Worm (Caenorhabditis elegans): ENCODE data around the gene otub-4.

The otub-4 gene

ce11 chrIV:3345484-3345883, 32.4 kb downstream of the otub-4 start:
- no peak for TF ChIP-seq K02D7.2 (tag; optimal IDR thresholded peaks at IDR 0.05)
- no peak for TF ChIP-seq pha-2 (tag; optimal IDR thresholded peaks at IDR 0.05)
- TF ChIP-seq fax-1 (tag; optimal IDR thresholded peaks at IDR 0.05) = no peak
- no peak for TF ChIP-seq dmd-4 (tag; optimal IDR thresholded peaks at IDR 0.05; ENCODE audit: borderline replicate concordance)
- TF ChIP-seq hlh-15 (tag; optimal IDR thresholded peaks at IDR 0.05) = no peak
- TF ChIP-seq sox-4 (tag; optimal IDR thresholded peaks at IDR 0.05) = no peak
- TF ChIP-seq gmeb-2 (tag; optimal IDR thresholded peaks at IDR 0.05) = no peak
- TF ChIP-seq ceh-19 (GFP tag; optimal IDR thresholded peaks at IDR 0.05) = no peak

DNA sequence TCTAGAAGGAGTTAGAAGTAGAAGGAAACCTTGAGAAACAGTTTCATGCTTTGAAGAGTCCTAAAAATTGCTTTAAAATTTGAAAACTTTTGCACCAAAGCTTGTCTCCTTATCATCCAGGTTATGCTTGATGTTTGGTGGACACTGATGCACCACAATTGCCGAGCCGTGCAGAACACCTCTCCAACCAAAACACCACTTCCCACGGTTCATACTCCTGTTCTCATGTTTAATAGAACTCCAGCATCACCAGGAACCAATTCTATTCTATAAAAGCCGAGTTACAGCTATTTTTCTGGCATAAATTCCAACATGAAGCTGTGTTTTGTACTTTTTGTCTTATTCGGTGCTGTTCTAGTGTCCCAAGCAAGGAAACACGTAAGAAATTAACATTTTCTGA, 36.8 kb downstream of the otub-4 start, which contains the start of gene F42A6.2:
Gene F42A6.2, plus strand, starts transcription at position 301 of the 400 bp plus-strand sequence.
- TF ChIP-seq tbx-7 (tag; optimal IDR thresholded peaks at IDR 0.05) (no peak), sox-2 (GFP tag; IDR thresholded peaks at IDR 0.05) (no peak), C38D4.7 (GFP tag; optimal IDR thresholded peaks at IDR 0.05) (no peak), nfya-1 (tag; optimal IDR thresholded peaks at IDR 0.05) (no peak), ets-4 (tag; optimal IDR thresholded peaks at IDR 0.05) (no peak), ceh-48 (tag; optimal IDR thresholded peaks at IDR 0.05) (no peak), unc-42 (tag; optimal IDR thresholded peaks at IDR 0.05) (no peak), pat-9 (tag; optimal IDR thresholded peaks at IDR 0.05) (no peak), dve-1 (tag; optimal IDR thresholded peaks at IDR 0.05) (no peak)

DNA sequence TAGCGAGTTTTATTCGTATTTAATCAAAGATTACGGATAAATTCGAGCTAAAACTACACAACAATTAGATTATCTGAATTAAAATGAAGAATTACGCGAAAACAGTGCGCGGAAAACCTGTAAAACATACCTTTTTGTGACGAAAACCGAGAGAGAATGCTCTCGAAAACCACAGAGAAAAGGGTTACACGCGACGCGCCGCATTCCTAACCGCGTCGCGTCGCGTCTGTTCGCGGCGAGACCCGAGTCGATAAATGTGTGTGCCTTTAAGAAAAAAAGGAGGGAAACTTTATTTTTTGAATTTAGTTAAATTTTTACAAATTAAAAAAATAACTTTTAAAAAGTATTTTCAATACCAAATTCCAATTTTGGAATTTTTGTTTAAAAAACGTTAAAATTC, 39.3 kb downstream of the otub-4 start, which contains the start of gene hrpa-1:
Gene hrpa-1, minus strand, starts transcription at position 192 of the 400 bp plus-strand sequence.
- TF ChIP-seq ceh-34 (tag; optimal IDR thresholded peaks at IDR 0.05) (peak; percentile 23), rnt-1 (tag; optimal IDR thresholded peaks at IDR 0.05) (peak; percentile 70), lin-11 (tag; optimal IDR thresholded peaks at IDR 0.05) (no peak), npax-4 (tag; optimal IDR thresholded peaks at IDR 0.05) (no peak), unc-42 (tag; optimal IDR thresholded peaks at IDR 0.05) (peak; percentile 6), dve-1 (tag; optimal IDR thresholded peaks at IDR 0.05) (peak; percentile 33), tbx-2 (tag; optimal IDR thresholded peaks at IDR 0.05) (peak; percentile 16), fax-1 (tag; optimal IDR thresholded peaks at IDR 0.05) (no peak), pros-1 (tag; optimal IDR thresholded peaks at IDR 0.05) (no peak), hlh-13 (GFP tag; optimal IDR thresholded peaks at IDR 0.05) (no peak), ceh-31 (tag; optimal IDR thresholded peaks at IDR 0.05) (peak; percentile 59), unc-3 (GFP tag; conservative IDR thresholded peaks at IDR 0.05) (no peak), unc-3 (tag; optimal IDR thresholded peaks at IDR 0.05) (no peak), ceh-18 (tag; optimal IDR thresholded peaks at IDR 0.05) (peak; percentile 21), hlh-15 (tag; optimal IDR thresholded peaks at IDR 0.05) (no peak), fkh-10 (GFP tag; optimal IDR thresholded peaks at IDR 0.05) (no peak), T23F11.4 (GFP tag; optimal IDR thresholded peaks at IDR 0.05) (no peak), mec-3 (tag; optimal IDR thresholded peaks at IDR 0.05; ENCODE audit: borderline replicate concordance) (no peak), elt-2 (tag; optimal IDR thresholded peaks at IDR 0.05) (peak; percentile 56), dmd-4 (tag; optimal IDR thresholded peaks at IDR 0.05; ENCODE audit: borderline replicate concordance) (no peak), pax-1 (tag; optimal IDR thresholded peaks at IDR 0.05) (peak; percentile 81), hlh-30 (tag; optimal IDR thresholded peaks at IDR 0.05; ENCODE audit: insufficient read depth) (peak; percentile 35), ceh-19 (GFP tag; optimal IDR thresholded peaks at IDR 0.05) (no peak), nfya-1 (tag; optimal IDR thresholded peaks at IDR 0.05) (peak; percentile 86)

DNA sequence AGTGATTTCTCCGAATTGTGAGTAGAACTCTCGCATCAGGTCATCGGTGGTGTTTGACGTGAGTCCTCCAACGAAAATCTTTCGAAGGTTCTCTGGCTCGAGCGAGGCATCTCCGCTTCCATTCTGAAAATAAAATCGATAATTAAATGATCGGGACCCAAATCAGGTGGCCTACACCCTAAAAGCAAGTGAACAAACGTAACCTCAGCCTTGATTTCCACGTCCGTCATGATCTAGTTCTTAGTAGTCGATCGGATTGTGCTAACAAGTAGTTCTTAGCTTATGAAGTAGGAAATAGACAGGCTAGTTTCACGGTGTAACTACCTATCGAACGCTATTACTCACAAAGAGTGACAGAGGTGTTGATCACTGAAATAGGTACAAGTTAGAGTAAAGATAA, 39.8 kb downstream of the otub-4 start:
- TF ChIP-seq mec-3 (tag; optimal IDR thresholded peaks at IDR 0.05; ENCODE audit: borderline replicate concordance) (no peak), ceh-45 (GFP tag; IDR thresholded peaks at IDR 0.05) (no peak), npax-4 (tag; optimal IDR thresholded peaks at IDR 0.05) (no peak), fkh-10 (GFP tag; optimal IDR thresholded peaks at IDR 0.05) (no peak), hlh-13 (GFP tag; optimal IDR thresholded peaks at IDR 0.05) (no peak), nhr-232 (tag; optimal IDR thresholded peaks at IDR 0.05) (no peak), unc-3 (GFP tag; conservative IDR thresholded peaks at IDR 0.05) (no peak), unc-3 (tag; optimal IDR thresholded peaks at IDR 0.05) (no peak), sox-2 (GFP tag; IDR thresholded peaks at IDR 0.05) (no peak), unc-42 (tag; optimal IDR thresholded peaks at IDR 0.05) (no peak), syd-9 (tag; optimal IDR thresholded peaks at IDR 0.05) (no peak), ets-4 (tag; optimal IDR thresholded peaks at IDR 0.05) (no peak)
